Fruit fly (Drosophila melanogaster) whole organism, embryonic: ENCODE results near the gene pck.

Source experiments
- Adf1 ChIP-seq: fragments of 200-800 bp; sonication (Bioruptor generic); IDR thresholded peaks from 2 replicates; pipeline ENCODE4 v1.3.6; 2022; ENCODE audit warnings: missing biosample characterization, missing genetic modification characterization
- Bteb2 ChIP-seq: fragments of 200-800 bp; sonication (Bioruptor generic); optimal IDR thresholded peaks from 2 replicates; lab custom pipeline; 2016; ENCODE audit warnings: missing biosample characterization, missing genetic modification characterization
- CG11093 ChIP-seq: fragments of 200-800 bp; sonication (Bioruptor generic); IDR thresholded peaks from 3 replicates; pipeline ENCODE4 v1.3.6; 2022; ENCODE audit warnings: missing biosample characterization, missing genetic modification characterization
- CG11696 ChIP-seq: fragments of 200-800 bp; sonication (Bioruptor generic); IDR thresholded peaks from 2 replicates; pipeline ENCODE4 v1.3.6; 2022; ENCODE audit warnings: missing biosample characterization, missing genetic modification characterization
- CG11723 ChIP-seq: fragments of 200-800 bp; sonication (Bioruptor generic); optimal IDR thresholded peaks from 2 replicates; lab custom pipeline; 2017; ENCODE audit warnings: missing biosample characterization, mild to moderate bottlenecking, missing genetic modification characterization
- CG12744 ChIP-seq: fragments of 200-800 bp; sonication (Bioruptor generic); optimal IDR thresholded peaks from 2 replicates; lab custom pipeline; 2016; ENCODE audit warnings: missing biosample characterization, missing genetic modification characterization
- CG14014 ChIP-seq: fragments of 200-800 bp; sonication (Bioruptor generic); IDR thresholded peaks from 2 replicates; pipeline ENCODE4 v1.3.6; 2022; ENCODE audit warnings: missing biosample characterization, missing genetic modification characterization
- CG1529 ChIP-seq: fragments of 200-800 bp; sonication (Bioruptor generic); optimal IDR thresholded peaks from 3 replicates; lab custom pipeline; 2018; ENCODE audit warnings: missing biosample characterization, missing genetic modification characterization
- CG16813 ChIP-seq: fragments of 200-800 bp; sonication (Bioruptor generic); IDR thresholded peaks from 3 replicates; pipeline ENCODE4 v1.3.6; 2022; ENCODE audit warnings: missing biosample characterization, missing genetic modification characterization; ENCODE audit not compliant: partially characterized antibody
- CG2116 ChIP-seq: fragments of 200-800 bp; sonication (Bioruptor generic); optimal IDR thresholded peaks from 3 replicates; lab custom pipeline; 2018; ENCODE audit warnings: missing biosample characterization, mild to moderate bottlenecking, missing genetic modification characterization
- CG34224 ChIP-seq: fragments of 200-800 bp; sonication (Bioruptor generic); IDR thresholded peaks from 3 replicates; pipeline ENCODE4 v1.3.6; 2022; ENCODE audit warnings: missing biosample characterization, missing genetic modification characterization; ENCODE audit not compliant: partially characterized antibody
- CG34376 ChIP-seq: fragments of 200-800 bp; sonication (Bioruptor generic); optimal IDR thresholded peaks from 2 replicates; lab custom pipeline; 2018; ENCODE audit warnings: missing biosample characterization, mild to moderate bottlenecking, missing genetic modification characterization
- CG4404 ChIP-seq: fragments of 200-800 bp; sonication (Bioruptor generic); IDR thresholded peaks from 2 replicates; pipeline ENCODE4 v1.3.6; 2022; ENCODE audit warnings: missing biosample characterization, missing genetic modification characterization
- CG4424 ChIP-seq: fragments of 200-800 bp; sonication (Bioruptor generic); optimal IDR thresholded peaks from 3 replicates; lab custom pipeline; 2016; ENCODE audit warnings: missing biosample characterization, missing genetic modification characterization
- CG5180 ChIP-seq: fragments of 200-800 bp; sonication (Bioruptor generic); optimal IDR thresholded peaks from 3 replicates; lab custom pipeline; 2017; ENCODE audit warnings: missing biosample characterization, missing genetic modification characterization, mild to moderate bottlenecking, moderate library complexity, missing genetic modification reagents
- CG6683 ChIP-seq: fragments of 200-800 bp; sonication (Bioruptor generic); optimal IDR thresholded peaks from 2 replicates; lab custom pipeline; 2017; ENCODE audit warnings: missing biosample characterization, mild to moderate bottlenecking, missing genetic modification characterization, missing genetic modification reagents
- CG7928 ChIP-seq: fragments of 200-800 bp; sonication (Bioruptor generic); optimal IDR thresholded peaks from 2 replicates; lab custom pipeline; 2017; ENCODE audit warnings: missing biosample characterization, mild to moderate bottlenecking, missing genetic modification characterization
- CG8388 ChIP-seq: fragments of 200-800 bp; sonication (Bioruptor generic); optimal IDR thresholded peaks from 2 replicates; lab custom pipeline; 2019; ENCODE audit warnings: missing biosample characterization, mild to moderate bottlenecking, missing genetic modification characterization, moderate library complexity
- CHES-1-like ChIP-seq: fragments of 200-800 bp; sonication (Bioruptor generic); optimal IDR thresholded peaks from 2 replicates; lab custom pipeline; 2016; ENCODE audit warnings: missing biosample characterization, missing genetic modification characterization
- CTCF ChIP-seq: fragments of 200-800 bp; sonication (Bioruptor generic); optimal IDR thresholded peaks from 2 replicates; lab custom pipeline; 2017; ENCODE audit warnings: missing biosample characterization, mild to moderate bottlenecking, missing genetic modification characterization, moderate library complexity
- CrebB ChIP-seq: fragments of 200-800 bp; sonication (Bioruptor generic); optimal IDR thresholded peaks from 3 replicates; lab custom pipeline; 2018; ENCODE audit warnings: missing biosample characterization, mild to moderate bottlenecking, missing genetic modification characterization
- Dp ChIP-seq: fragments of 200-800 bp; sonication (Bioruptor generic); optimal IDR thresholded peaks from 2 replicates; lab custom pipeline; 2018; ENCODE audit warnings: missing biosample characterization, mild to moderate bottlenecking, missing genetic modification characterization, moderate library complexity
- HHEX ChIP-seq: fragments of 200-800 bp; sonication (Bioruptor generic); optimal IDR thresholded peaks from 3 replicates; lab custom pipeline; 2017; ENCODE audit warnings: missing biosample characterization, mild to moderate bottlenecking, missing genetic modification characterization, missing genetic modification reagents
- HLH3B ChIP-seq: fragments of 200-800 bp; sonication (Bioruptor generic); IDR thresholded peaks from 2 replicates; pipeline ENCODE4 v1.3.6; 2022; ENCODE audit warnings: missing biosample characterization, missing genetic modification characterization
- Hand ChIP-seq: fragments of 200-800 bp; sonication (Bioruptor generic); optimal IDR thresholded peaks from 2 replicates; lab custom pipeline; 2017; ENCODE audit warnings: mild to moderate bottlenecking, missing biosample characterization, missing genetic modification reagents, missing genetic modification characterization
- MBD-R2 ChIP-seq: fragments of 200-800 bp; sonication (Bioruptor generic); IDR thresholded peaks from 2 replicates; pipeline ENCODE4 v1.3.6; 2022; ENCODE audit warnings: missing biosample characterization, missing genetic modification characterization
- Mes4 ChIP-seq: fragments of 200-800 bp; sonication (Bioruptor generic); optimal IDR thresholded peaks from 2 replicates; lab custom pipeline; 2016; ENCODE audit warnings: missing biosample characterization, missing genetic modification characterization
- Mrtf ChIP-seq: fragments of 200-800 bp; sonication (Bioruptor generic); IDR thresholded peaks from 3 replicates; pipeline ENCODE4 v1.3.6; 2022; ENCODE audit warnings: missing biosample characterization, missing genetic modification characterization
- Rx ChIP-seq: fragments of 200-800 bp; sonication (Bioruptor generic); IDR thresholded peaks from 2 replicates; pipeline ENCODE4 v1.3.6; 2022; ENCODE audit warnings: missing biosample characterization, missing genetic modification characterization
- Sry-δ ChIP-seq: fragments of 200-800 bp; sonication (Bioruptor generic); optimal IDR thresholded peaks from 2 replicates; lab custom pipeline; 2016; ENCODE audit warnings: missing biosample characterization, missing genetic modification characterization
- Vsx1 ChIP-seq: fragments of 200-800 bp; sonication (Bioruptor generic); optimal IDR thresholded peaks from 2 replicates; lab custom pipeline; 2017; ENCODE audit warnings: missing biosample characterization, mild to moderate bottlenecking, missing genetic modification characterization, missing genetic modification reagents
- ac ChIP-seq: fragments of 200-800 bp; sonication (Bioruptor generic); optimal IDR thresholded peaks from 3 replicates; lab custom pipeline; 2017; ENCODE audit warnings: missing biosample characterization, mild to moderate bottlenecking, missing genetic modification characterization
- ap ChIP-seq: fragments of 200-800 bp; sonication (Bioruptor generic); IDR thresholded peaks from 2 replicates; pipeline ENCODE4 v1.3.6; 2022; ENCODE audit warnings: missing biosample characterization, missing genetic modification characterization
- bab2 ChIP-seq: fragments of 200-800 bp; sonication (Bioruptor generic); optimal IDR thresholded peaks from 2 replicates; lab custom pipeline; 2016; ENCODE audit warnings: missing biosample characterization, missing genetic modification characterization
- bsh ChIP-seq, 2 experiments: fragments of 200-800 bp; sonication (Bioruptor generic); optimal IDR thresholded peaks; 2 replicates each; lab custom pipeline; 2017 to 2018; ENCODE audit warnings: mild to moderate bottlenecking in 2 of 2, missing biosample characterization in 2 of 2, missing genetic modification characterization in 2 of 2, moderate library complexity in 1 of 2
- chm ChIP-seq: fragments of 200-800 bp; sonication (Bioruptor generic); IDR thresholded peaks from 2 replicates; pipeline ENCODE4 v1.3.6; 2022; ENCODE audit warnings: missing biosample characterization, missing genetic modification characterization
- cwo ChIP-seq: fragments of 200-800 bp; sonication (Bioruptor generic); optimal IDR thresholded peaks from 3 replicates; lab custom pipeline; 2017; ENCODE audit warnings: missing biosample characterization, missing genetic modification characterization, mild to moderate bottlenecking, moderate library complexity, missing genetic modification reagents
- ems ChIP-seq: fragments of 200-800 bp; sonication (Bioruptor generic); optimal IDR thresholded peaks from 3 replicates; lab custom pipeline; 2016; ENCODE audit warnings: missing biosample characterization, missing genetic modification characterization
- en ChIP-seq: fragments of 200-800 bp; sonication (Bioruptor generic); optimal IDR thresholded peaks from 2 replicates; lab custom pipeline; 2016; ENCODE audit warnings: missing biosample characterization, missing genetic modification characterization
- hbn ChIP-seq: fragments of 200-800 bp; sonication (Bioruptor generic); IDR thresholded peaks from 2 replicates; pipeline ENCODE4 v1.3.6; 2022; ENCODE audit warnings: missing biosample characterization, missing genetic modification characterization; ENCODE audit not compliant: partially characterized antibody
- kah ChIP-seq: fragments of 200-800 bp; sonication (Bioruptor generic); optimal IDR thresholded peaks from 2 replicates; lab custom pipeline; 2018; ENCODE audit warnings: missing biosample characterization, mild to moderate bottlenecking, missing genetic modification characterization
- lola ChIP-seq, 3 experiments: fragments of >200 bp in 2 of 3; fragments of 200-800 bp in 1 of 3; sonication (Bioruptor generic) in 1 of 3; optimal IDR thresholded peaks; 2 replicates each; lab custom pipeline; 2017 to 2019; ENCODE audit warnings: missing biosample characterization in 3 of 3, missing genetic modification characterization in 3 of 3, mild to moderate bottlenecking in 1 of 3, moderate library complexity in 1 of 3
- pfk ChIP-seq: fragments of 200-800 bp; sonication (Bioruptor generic); optimal IDR thresholded peaks from 2 replicates; lab custom pipeline; 2018; ENCODE audit warnings: missing biosample characterization, mild to moderate bottlenecking, missing genetic modification characterization, moderate library complexity
- phol ChIP-seq: fragments of 200-800 bp; sonication (Bioruptor generic); optimal IDR thresholded peaks from 3 replicates; lab custom pipeline; 2018; ENCODE audit warnings: missing biosample characterization, mild to moderate bottlenecking, missing genetic modification characterization, moderate library complexity
- pita ChIP-seq: fragments of 200-800 bp; sonication (Bioruptor generic); optimal IDR thresholded peaks from 2 replicates; lab custom pipeline; 2017; ENCODE audit warnings: missing biosample characterization, mild to moderate bottlenecking, missing genetic modification characterization
- slbo ChIP-seq: fragments of 200-800 bp; sonication (Bioruptor generic); IDR thresholded peaks from 2 replicates; pipeline ENCODE4 v1.3.6; 2022; ENCODE audit warnings: missing biosample characterization, missing genetic modification characterization
- tin ChIP-seq: fragments of 200-800 bp; sonication (Bioruptor generic); optimal IDR thresholded peaks from 3 replicates; lab custom pipeline; 2016; ENCODE audit warnings: missing biosample characterization, missing genetic modification characterization
- ttk ChIP-seq: fragments of 200-800 bp; sonication (Bioruptor generic); IDR thresholded peaks from 2 replicates; pipeline ENCODE4 v2.1.2; 2022; ENCODE audit warnings: missing biosample characterization, missing genetic modification characterization
- twi ChIP-seq: fragments of 200-800 bp; optimal IDR thresholded peaks from 2 replicates; lab custom pipeline; 2019; ENCODE audit warnings: missing biosample characterization, mild to moderate bottlenecking, missing genetic modification characterization, moderate library complexity

pck gene

DNA sequence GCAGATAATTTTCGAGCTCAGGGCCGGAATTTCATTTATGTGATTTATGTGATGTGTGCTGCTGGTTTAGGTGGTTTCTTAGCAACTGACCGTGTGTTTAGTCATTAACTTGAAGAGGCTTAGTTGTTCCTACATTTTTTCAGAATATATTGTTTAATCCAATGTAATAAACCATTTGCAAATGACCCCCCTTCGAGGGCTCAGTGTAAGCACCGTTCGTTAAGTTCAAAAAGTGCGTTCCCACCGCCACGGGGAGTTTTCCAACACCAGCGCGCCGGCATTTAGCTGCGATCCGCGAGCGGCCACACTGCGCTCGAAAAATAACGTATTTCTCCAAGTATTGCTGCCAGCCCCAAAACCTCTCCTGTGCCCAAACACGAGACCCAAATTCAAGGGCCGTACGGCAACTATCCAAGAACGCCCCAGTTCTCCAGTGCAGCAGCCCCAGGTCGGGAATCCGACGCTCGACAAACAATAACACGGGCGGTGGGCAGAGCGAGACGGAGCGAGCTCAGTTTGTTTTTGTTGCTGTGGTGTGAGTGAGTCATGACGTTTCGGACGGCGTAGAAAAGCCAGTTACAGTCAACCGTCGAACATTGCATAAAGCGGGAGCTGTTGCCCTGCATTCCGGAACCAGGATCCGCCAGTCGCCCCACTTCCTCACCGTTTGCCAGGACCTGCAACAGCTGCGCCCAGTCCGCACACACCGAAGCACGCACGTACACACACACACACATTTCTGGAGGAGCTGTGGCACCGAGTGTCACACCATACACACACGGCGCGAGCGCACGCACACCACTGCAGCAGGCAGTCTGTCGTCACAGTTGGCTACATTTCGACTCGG is 8.0 kb downstream of the pck start, which contains the start of gene rush (continued):
- no peak for TF ChIP-seq CG11093 (GFP tag; lab: Robert Waterston, UW)
- TF ChIP-seq tin, result peak; percentile 20
- peak; percentile 6 for TF ChIP-seq CG11723 (GFP tag; lab: Kevin White, UChicago)
- TF ChIP-seq Dp, result peak; percentile 61
- no peak for TF ChIP-seq Hand (GFP tag; lab: Kevin White, UChicago)
- TF ChIP-seq CG34376 (GFP tag; lab: Kevin White, UChicago), result no peak
- TF ChIP-seq HLH3B (GFP tag; lab: Robert Waterston, UW), result no peak
- peak in 1 of 2 experiments; percentile 26 for TF ChIP-seq bsh (GFP tag; optimal IDR thresholded peaks at IDR 0.05; lab: Kevin White, UChicago)
- no peak for TF ChIP-seq lola (GFP tag; optimal IDR thresholded peaks at IDR 0.05; lab: Kevin White, UChicago)
- no peak for TF ChIP-seq Mes4 (GFP tag; lab: Kevin White, UChicago)
- no peak for TF ChIP-seq en
- TF ChIP-seq CG2116 (GFP tag; lab: Kevin White, UChicago), result peak; percentile 32
- no peak for TF ChIP-seq CG34224 (GFP tag; lab: Robert Waterston, UW)
- TF ChIP-seq CG1529 (GFP tag; lab: Kevin White, UChicago), result no peak
- no peak for TF ChIP-seq pfk (GFP tag; lab: Kevin White, UChicago)
- no peak for TF ChIP-seq cwo (GFP tag; lab: Kevin White, UChicago)
- no peak for TF ChIP-seq ttk (GFP tag; lab: Robert Waterston, UW)
- peak; percentile 42 for TF ChIP-seq Sry-δ (GFP tag; lab: Kevin White, UChicago)
- TF ChIP-seq CG16813 (GFP tag; lab: Robert Waterston, UW), result no peak; the same call in 1 of the 3 replicates
- no peak for TF ChIP-seq CG5180
- TF ChIP-seq CG6683 (GFP tag; lab: Kevin White, UChicago), result no peak
- no peak for TF ChIP-seq CG8388
- TF ChIP-seq Rx, result no peak
- TF ChIP-seq CG4404 (GFP tag; lab: Robert Waterston, UW), result no peak; the same call in 1 of the 2 replicates
- no peak for TF ChIP-seq ap (GFP tag; lab: Robert Waterston, UW)
- TF ChIP-seq hbn (GFP tag; lab: Robert Waterston, UW), result no peak
- TF ChIP-seq Adf1 (GFP tag; lab: Robert Waterston, UW), result no peak
- TF ChIP-seq chm (GFP tag; lab: Robert Waterston, UW), result 0 out of 2 replicates have a peak, but pooled peaks have one; percentile 20
- TF ChIP-seq CG4424 (GFP tag; lab: Kevin White, UChicago), result peak; percentile 22
- no peak for TF ChIP-seq CG7928 (GFP tag; lab: Kevin White, UChicago)
- no peak for TF ChIP-seq twi (tag; lab: Kevin White, UChicago)
- no peak for TF ChIP-seq CG12744
- no peak for TF ChIP-seq ac
- TF ChIP-seq Bteb2 (GFP tag; lab: Kevin White, UChicago), result no peak
- peak; percentile 16 for TF ChIP-seq bab2 (GFP tag; lab: Kevin White, UChicago)
- TF ChIP-seq CG11696 (GFP tag; lab: Robert Waterston, UW), result 0 out of 2 replicates have a peak, but pooled peaks have one; percentile 15
- TF ChIP-seq Vsx1, result no peak
- no peak for TF ChIP-seq kah (GFP tag; lab: Kevin White, UChicago)
- no peak for TF ChIP-seq pita
- TF ChIP-seq CHES-1-like, result no peak
- TF ChIP-seq HHEX (GFP tag; lab: Kevin White, UChicago), result peak; percentile 22
- TF ChIP-seq slbo, result peak; percentile 74
- peak; percentile 13 for TF ChIP-seq ems (GFP tag; lab: Kevin White, UChicago)
- TF ChIP-seq MBD-R2, result peak; percentile 69
- TF ChIP-seq CG14014 (GFP tag; lab: Robert Waterston, UW), result peak; percentile 13; the same call in 1 of the 2 replicates
- no peak for TF ChIP-seq Mrtf (GFP tag; lab: Robert Waterston, UW)
- no peak for TF ChIP-seq CrebB (tag; lab: Kevin White, UChicago)
- no peak for TF ChIP-seq CTCF (GFP tag; lab: Kevin White, UChicago)
- TF ChIP-seq phol (tag; lab: Kevin White, UChicago), result peak; percentile 38
